Worm (Caenorhabditis elegans): ENCODE measurements around the gene plc-2.

The plc-2 gene

ce11 chrV:15168018-15168417 lies 24.4 kb upstream of the plc-2 start:
- TF ChIP-seq nhr-28 (tag; optimal IDR thresholded peaks at IDR 0.05) (peak; percentile 74), hlh-30 (tag; optimal IDR thresholded peaks at IDR 0.05; ENCODE audit: insufficient read depth) (peak; percentile 43)

ce11 chrV:15175459-15175858 lies 16.9 kb upstream of the plc-2 start, which contains the start of gene clec-47:
Gene clec-47, plus strand, starts transcription at chrV:15175759.
- TF ChIP-seq nhr-28 (tag; optimal IDR thresholded peaks at IDR 0.05) (peak; percentile 19), pha-4 (GFP tag; IDR thresholded peaks at IDR 0.05) (no peak), pha-4 (tag; optimal IDR thresholded peaks at IDR 0.05) (no peak), duxl-1 (tag; optimal IDR thresholded peaks at IDR 0.05; ENCODE audit: poor library complexity) (no peak), unc-62 (GFP tag; optimal IDR thresholded peaks at IDR 0.05 in 1 of 2) (no peak), unc-62 (tag; optimal IDR thresholded peaks at IDR 0.05) (no peak), mes-2 (tag; optimal IDR thresholded peaks at IDR 0.05; ENCODE audit: poor library complexity, severe bottlenecking) (no peak), lim-7 (GFP tag; IDR thresholded peaks at IDR 0.05) (no peak), skn-1 (tag; optimal IDR thresholded peaks at IDR 0.05) (no peak), hif-1 (tag; optimal IDR thresholded peaks at IDR 0.05) (peak in 1 of 2 experiments; percentile 31), daf-12 (tag; optimal IDR thresholded peaks at IDR 0.05) (no peak)

- TF ChIP-seq skn-1 (tag; optimal IDR thresholded peaks at IDR 0.05) (no peak), ztf-7 (tag; optimal IDR thresholded peaks at IDR 0.05) (no peak), egl-43 (GFP tag; IDR thresholded peaks at IDR 0.05) (no peak), D1046.2 (GFP tag; IDR thresholded peaks at IDR 0.05) (no peak), lir-3 (tag; optimal IDR thresholded peaks at IDR 0.05) (no peak), hmg-1.1 (GFP tag; IDR thresholded peaks at IDR 0.05) (no peak), attf-4 (tag; optimal IDR thresholded peaks at IDR 0.05) (no peak), mdt-29 (GFP tag; IDR thresholded peaks at IDR 0.05) (no peak), lin-15B (tag; optimal IDR thresholded peaks at IDR 0.05) (no peak), ceh-44 (GFP tag; IDR thresholded peaks at IDR 0.05) (no peak), mxl-3 (GFP tag; optimal IDR thresholded peaks at IDR 0.05) (no peak), lin-29 (GFP tag; IDR thresholded peaks at IDR 0.05) (no peak), Y105C5A.15 (GFP tag; IDR thresholded peaks at IDR 0.05) (no peak), unc-130 (GFP tag; optimal IDR thresholded peaks at IDR 0.05) (no peak), Y75B8A.6 (GFP tag; IDR thresholded peaks at IDR 0.05) (no peak), aly-2 (tag; optimal IDR thresholded peaks at IDR 0.05) (no peak), dmd-6 (GFP tag; IDR thresholded peaks at IDR 0.05) (no peak)
These were observed 12.6 kb upstream of the plc-2 start, which contains the start of gene T09F5.10 for ce11 chrV:15179757-15180156. Gene T09F5.10, plus strand, starts transcription at chrV:15180057.

- TF ChIP-seq mep-1 (tag; optimal IDR thresholded peaks at IDR 0.05) = no peak
- TF ChIP-seq nhr-237 (tag; optimal IDR thresholded peaks at IDR 0.05) = no peak
- no peak for TF ChIP-seq R02D3.7 (tag; optimal IDR thresholded peaks at IDR 0.05)
- TF ChIP-seq daf-8 (GFP tag; IDR thresholded peaks at IDR 0.05) = no peak
- no peak for TF ChIP-seq nhr-111 (GFP tag; optimal IDR thresholded peaks at IDR 0.05)
- no peak for TF ChIP-seq aha-1 (tag)
- TF ChIP-seq F10B5.3 (tag; optimal IDR thresholded peaks at IDR 0.05) = no peak
- no peak for TF ChIP-seq zfp-2 (tag; optimal IDR thresholded peaks at IDR 0.05)
- TF ChIP-seq tag-97 (GFP tag; IDR thresholded peaks at IDR 0.05) = no peak
- no peak for TF ChIP-seq Y48G9A.11 (GFP tag; IDR thresholded peaks at IDR 0.05)
- TF ChIP-seq egl-27 (tag; optimal IDR thresholded peaks at IDR 0.05) = no peak
- no peak for TF ChIP-seq fos-1 (tag; optimal IDR thresholded peaks at IDR 0.05)
- no peak for TF ChIP-seq Y105C5A.15 (GFP tag; IDR thresholded peaks at IDR 0.05)
- TF ChIP-seq lin-13 (GFP tag; optimal IDR thresholded peaks at IDR 0.05) = no peak
- TF ChIP-seq T20F7.1 (GFP tag; optimal IDR thresholded peaks at IDR 0.05) = no peak
- TF ChIP-seq ceh-62 (tag; optimal IDR thresholded peaks at IDR 0.05) = no peak
These were observed 10.5 kb upstream of the plc-2 start for ce11 chrV:15181899-15182298.

Measured in whole organism, L4 larva.